Worm (Caenorhabditis elegans) whole organism, mixed stage, embryonic: ENCODE results near the gene fpn-1.2.

Source experiments
- bed-3 ChIP-seq: fragments of 200-800 bp; sonication (Bioruptor generic); optimal IDR thresholded peaks from 3 replicates; lab custom pipeline; 2018; ENCODE audit warnings: mild to moderate bottlenecking, missing genetic modification characterization, moderate library complexity, missing compliant biosample characterization
- blmp-1 ChIP-seq: fragments of 150-350 bp; optimal IDR thresholded peaks from 2 replicates; lab custom pipeline; 2014; ENCODE audit warnings: missing biosample characterization, missing genetic modification characterization
- ceh-83 ChIP-seq: fragments of 200-800 bp; sonication (Bioruptor generic); optimal IDR thresholded peaks from 2 replicates; lab custom pipeline; 2018; ENCODE audit warnings: mild to moderate bottlenecking, missing genetic modification characterization, missing compliant biosample characterization
- drap-1 ChIP-seq: fragments of 200-800 bp; sonication (Bioruptor generic); optimal IDR thresholded peaks from 3 replicates; lab custom pipeline; 2018; ENCODE audit warnings: mild to moderate bottlenecking, missing genetic modification characterization, missing compliant biosample characterization
- elt-1 ChIP-seq: sonication (generic microtip); optimal IDR thresholded peaks from 2 replicates; lab custom pipeline; 2017; ENCODE audit warnings: missing genetic modification characterization, mild to moderate bottlenecking, missing compliant biosample characterization, antibody characterized with exemption, moderate library complexity, borderline replicate concordance; ENCODE audit not compliant: insufficient read depth
- mab-5 ChIP-seq: fragments of 150-350 bp; optimal IDR thresholded peaks from 2 replicates; lab custom pipeline; 2014; ENCODE audit warnings: missing biosample characterization, missing genetic modification characterization
- nhr-237 ChIP-seq: fragments of 150-350 bp; optimal IDR thresholded peaks from 2 replicates; lab custom pipeline; 2014; ENCODE audit warnings: missing biosample characterization, missing genetic modification characterization
- snpc-4 ChIP-seq: fragments of 150-350 bp; optimal IDR thresholded peaks from 2 replicates; lab custom pipeline; 2014; ENCODE audit warnings: missing biosample characterization, missing genetic modification characterization
- sptf-1 ChIP-seq: sonication (generic microtip); optimal IDR thresholded peaks from 2 replicates; lab custom pipeline; 2017; ENCODE audit warnings: mild to moderate bottlenecking, missing genetic modification characterization, moderate library complexity, missing compliant biosample characterization
- unc-120 ChIP-seq: sonication (generic microtip); optimal IDR thresholded peaks from 2 replicates; lab custom pipeline; 2017; ENCODE audit warnings: missing genetic modification characterization, missing compliant biosample characterization; ENCODE audit not compliant: poor library complexity, severe bottlenecking
- unc-39 ChIP-seq: fragments of 150-350 bp; optimal IDR thresholded peaks from 2 replicates; lab custom pipeline; 2014; ENCODE audit warnings: missing biosample characterization, missing genetic modification characterization
- unc-62 ChIP-seq: fragments of 150-350 bp; optimal IDR thresholded peaks from 2 replicates; lab custom pipeline; 2014; ENCODE audit warnings: missing biosample characterization, missing genetic modification reagents, missing genetic modification characterization
- ztf-11 ChIP-seq: fragments of 150-350 bp; optimal IDR thresholded peaks from 2 replicates; lab custom pipeline; 2014; ENCODE audit warnings: missing biosample characterization, missing genetic modification characterization

DNA sequence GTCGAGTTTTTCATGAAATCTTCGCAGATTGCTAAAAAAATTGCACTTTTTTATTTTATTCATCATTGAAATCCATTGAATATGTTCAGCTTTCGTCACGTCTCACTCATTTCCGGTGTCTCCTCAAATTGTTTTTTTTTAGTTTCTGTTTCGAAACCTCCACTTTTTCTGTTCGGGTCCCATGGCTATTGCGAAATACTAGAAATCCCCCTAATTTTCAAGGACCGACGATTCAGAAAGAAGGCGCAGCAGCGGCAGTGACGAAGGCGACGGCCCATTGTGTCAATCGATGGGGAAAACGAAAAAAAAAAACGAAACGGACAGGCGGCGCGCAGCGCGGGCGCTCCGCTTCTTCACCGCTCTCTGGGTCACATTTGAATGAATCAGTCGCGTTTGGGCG is 7.5 kb upstream of the fpn-1.2 start:
- TF ChIP-seq unc-120 (tag; lab: Kevin White, UChicago) (no peak), ceh-83 (GFP tag; lab: Kevin White, UChicago) (no peak), mab-5 (no peak), blmp-1 (tag; lab: Kevin White, UChicago) (no peak), sptf-1 (tag; lab: Kevin White, UChicago) (no peak), snpc-4 (no peak), unc-62 (no peak), nhr-237 (tag; lab: Kevin White, UChicago) (no peak), ztf-11 (no peak), bed-3 (GFP tag; lab: Kevin White, UChicago) (no peak), elt-1 (tag; lab: Kevin White, UChicago) (no peak), unc-39 (tag; lab: Kevin White, UChicago) (no peak), drap-1 (no peak)
